Worm (Caenorhabditis elegans) whole organism, early embryonic: ENCODE data around the gene exc-13.

Source experiments
- B0310.2 ChIP-seq: sonication (generic microtip); optimal IDR thresholded peaks from 2 replicates; lab custom pipeline; 2016; ENCODE audit warnings: mild to moderate bottlenecking, missing genetic modification characterization, missing compliant biosample characterization
- F13C5.2 ChIP-seq: sonication (generic microtip); optimal IDR thresholded peaks from 2 replicates; lab custom pipeline; 2017; ENCODE audit warnings: mild to moderate bottlenecking, missing genetic modification characterization, inconsistent platforms, missing compliant biosample characterization
- aly-1 ChIP-seq: sonication (generic microtip); optimal IDR thresholded peaks from 2 replicates; lab custom pipeline; 2016; ENCODE audit warnings: missing genetic modification characterization, missing compliant biosample characterization
- ama-1 ChIP-seq: fragments of 150-350 bp; optimal IDR thresholded peaks from 2 replicates; lab custom pipeline; 2014
- ceh-13 ChIP-seq: fragments of 200-800 bp; sonication (Bioruptor generic); optimal IDR thresholded peaks from 2 replicates; lab custom pipeline; 2018; ENCODE audit warnings: mild to moderate bottlenecking, missing genetic modification characterization, missing compliant biosample characterization
- ceh-36 ChIP-seq: sonication (generic microtip); optimal IDR thresholded peaks from 2 replicates; lab custom pipeline; 2016; ENCODE audit warnings: missing genetic modification characterization, inconsistent platforms, missing compliant biosample characterization
- ets-7 ChIP-seq: sonication (generic microtip); optimal IDR thresholded peaks from 2 replicates; lab custom pipeline; 2016; ENCODE audit warnings: missing genotype, missing genetic modification characterization, missing compliant biosample characterization
- flt-1 ChIP-seq: fragments of 200-800 bp; sonication (Bioruptor generic); IDR thresholded peaks from 2 replicates; pipeline ENCODE4 v1.3.6; 2022; ENCODE audit warnings: missing genetic modification characterization, missing compliant biosample characterization
- hmbx-1 ChIP-seq: sonication (generic microtip); optimal IDR thresholded peaks from 2 replicates; lab custom pipeline; 2016; ENCODE audit warnings: mild to moderate bottlenecking, missing genetic modification characterization, missing compliant biosample characterization
- hmg-4 ChIP-seq: fragments of 200-800 bp; sonication (Bioruptor generic); optimal IDR thresholded peaks from 2 replicates; lab custom pipeline; 2018; ENCODE audit warnings: mild to moderate bottlenecking, missing genetic modification characterization, missing compliant biosample characterization
- hnd-1 ChIP-seq: sonication (generic microtip); optimal IDR thresholded peaks from 2 replicates; lab custom pipeline; 2016; ENCODE audit warnings: missing genetic modification characterization, missing compliant biosample characterization
- pes-1 ChIP-seq: fragments of 200-800 bp; sonication (Bioruptor generic); IDR thresholded peaks from 2 replicates; pipeline ENCODE4 v1.3.6; 2022; ENCODE audit warnings: missing genetic modification reagents, missing genetic modification characterization, missing compliant biosample characterization
- scrt-1 ChIP-seq: fragments of 200-800 bp; sonication (Bioruptor generic); IDR thresholded peaks from 2 replicates; pipeline ENCODE4 v1.3.6; 2022; ENCODE audit warnings: missing genetic modification characterization, missing compliant biosample characterization
- sea-1 ChIP-seq: fragments of 200-800 bp; sonication (Bioruptor generic); conservative IDR thresholded peaks from 2 replicates; pipeline ENCODE4 v1.3.6; 2022; ENCODE audit warnings: missing genetic modification characterization, missing compliant biosample characterization
- tbx-11 ChIP-seq: fragments of 200-800 bp; sonication (Bioruptor generic); IDR thresholded peaks from 2 replicates; pipeline ENCODE4 v1.3.6; 2022; ENCODE audit warnings: missing genetic modification characterization, missing compliant biosample characterization
- tbx-37 ChIP-seq: fragments of 200-800 bp; sonication (Bioruptor generic); conservative IDR thresholded peaks from 2 replicates; pipeline ENCODE4 v1.3.6; 2022; ENCODE audit warnings: missing genetic modification reagents, missing genetic modification characterization, missing compliant biosample characterization
- tra-4 ChIP-seq: sonication (generic microtip); optimal IDR thresholded peaks from 2 replicates; lab custom pipeline; 2017; ENCODE audit warnings: missing genetic modification characterization, missing compliant biosample characterization

Gene exc-13

ce11 chrV:7403501-7403900 is 38.5 kb downstream of the exc-13 start:
- TF ChIP-seq hmg-4 (GFP tag; lab: Kevin White, UChicago) (no peak), aly-1 (no peak)

DNA sequence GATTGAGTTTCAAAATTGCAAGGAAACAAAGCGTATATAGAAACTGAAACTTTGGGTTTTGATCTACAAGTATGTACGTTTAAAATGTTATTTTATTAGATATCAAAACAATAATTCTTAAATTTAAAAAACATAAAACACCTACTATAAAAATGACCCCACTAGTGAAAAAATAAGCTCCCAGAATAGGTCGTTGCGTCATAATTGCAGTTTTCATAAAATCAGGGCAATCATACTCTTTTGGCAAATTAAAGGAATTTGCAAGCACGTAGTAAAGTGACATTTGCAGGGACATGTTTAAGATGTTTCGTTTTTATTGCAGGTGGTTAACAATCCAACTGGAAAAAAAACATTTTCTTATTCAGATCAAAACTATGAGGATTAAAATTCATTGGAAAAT is 43.5 kb downstream of the exc-13 start, which contains the start of gene srt-6:
srt-6 (minus strand) TSS at position 295 of the 400 bp plus-strand sequence.
- TF ChIP-seq ceh-36 (tag; lab: Kevin White, UChicago) (no peak), hnd-1 (no peak), hmg-4 (GFP tag; lab: Kevin White, UChicago) (no peak), hmbx-1 (no peak), tra-4 (tag; lab: Kevin White, UChicago) (no peak), ama-1 (lab: Kevin White, UChicago) (no peak), B0310.2 (tag; lab: Kevin White, UChicago) (no peak), pes-1 (GFP tag; lab: Robert Waterston, UW) (no peak), scrt-1 (GFP tag; lab: Robert Waterston, UW) (no peak), ceh-13 (GFP tag; lab: Kevin White, UChicago) (no peak), aly-1 (no peak), tbx-37 (no peak), tbx-11 (GFP tag; lab: Robert Waterston, UW) (no peak), flt-1 (GFP tag; lab: Robert Waterston, UW) (no peak), F13C5.2 (no peak), sea-1 (GFP tag; lab: Robert Waterston, UW) (no peak), ets-7 (tag; lab: Kevin White, UChicago) (no peak)

ce11 chrV:7409599-7409998 is 44.5 kb downstream of the exc-13 start, which contains the start of gene R13D7.2:
Gene R13D7.2, plus strand, starts transcription at chrV:7409899.
- TF ChIP-seq ama-1 (lab: Kevin White, UChicago) (no peak), hmg-4 (GFP tag; lab: Kevin White, UChicago) (no peak), ceh-36 (tag; lab: Kevin White, UChicago) (no peak), B0310.2 (tag; lab: Kevin White, UChicago) (no peak), F13C5.2 (no peak), hnd-1 (no peak), scrt-1 (GFP tag; lab: Robert Waterston, UW) (no peak), ceh-13 (GFP tag; lab: Kevin White, UChicago) (no peak), ets-7 (tag; lab: Kevin White, UChicago) (no peak), hmbx-1 (no peak), tbx-37 (no peak), sea-1 (GFP tag; lab: Robert Waterston, UW) (no peak), aly-1 (no peak)

ce11 chrV:7411695-7412094 is 46.6 kb downstream of the exc-13 start, which contains the start of gene str-41:
Gene str-41, plus strand, starts transcription at chrV:7411995.
- TF ChIP-seq ceh-13 (GFP tag; lab: Kevin White, UChicago) (no peak), F13C5.2 (no peak), aly-1 (no peak), pes-1 (GFP tag; lab: Robert Waterston, UW) (no peak), hmg-4 (GFP tag; lab: Kevin White, UChicago) (no peak), scrt-1 (GFP tag; lab: Robert Waterston, UW) (no peak), ceh-36 (tag; lab: Kevin White, UChicago) (no peak), hnd-1 (no peak), tbx-11 (GFP tag; lab: Robert Waterston, UW) (no peak), ets-7 (tag; lab: Kevin White, UChicago) (no peak), hmbx-1 (no peak), ama-1 (lab: Kevin White, UChicago) (no peak), flt-1 (GFP tag; lab: Robert Waterston, UW) (no peak), sea-1 (GFP tag; lab: Robert Waterston, UW) (no peak), tra-4 (tag; lab: Kevin White, UChicago) (no peak), tbx-37 (no peak)

ce11 chrV:7413107-7413774 is 48.2 kb downstream of the exc-13 start, which contains the start of gene F18E3.11:
Gene F18E3.11, plus strand, starts transcription at chrV:7413482.
- TF ChIP-seq tbx-11 (GFP tag; lab: Robert Waterston, UW), result no peak
- TF ChIP-seq F13C5.2, result no peak
- no peak for TF ChIP-seq hmbx-1
- no peak for TF ChIP-seq ets-7 (tag; lab: Kevin White, UChicago)
- no peak for TF ChIP-seq tra-4 (tag; lab: Kevin White, UChicago)
- no peak for TF ChIP-seq B0310.2 (tag; lab: Kevin White, UChicago)
- TF ChIP-seq ceh-36 (tag; lab: Kevin White, UChicago), result no peak
- no peak for TF ChIP-seq ama-1 (lab: Kevin White, UChicago)
- TF ChIP-seq scrt-1 (GFP tag; lab: Robert Waterston, UW), result no peak
- no peak for TF ChIP-seq hnd-1
- TF ChIP-seq flt-1 (GFP tag; lab: Robert Waterston, UW), result no peak
- no peak for TF ChIP-seq tbx-37
- no peak for TF ChIP-seq aly-1
- TF ChIP-seq pes-1 (GFP tag; lab: Robert Waterston, UW), result no peak
- TF ChIP-seq hmg-4 (GFP tag; lab: Kevin White, UChicago), result no peak
- TF ChIP-seq sea-1 (GFP tag; lab: Robert Waterston, UW), result no peak
- no peak for TF ChIP-seq ceh-13 (GFP tag; lab: Kevin White, UChicago)

DNA sequence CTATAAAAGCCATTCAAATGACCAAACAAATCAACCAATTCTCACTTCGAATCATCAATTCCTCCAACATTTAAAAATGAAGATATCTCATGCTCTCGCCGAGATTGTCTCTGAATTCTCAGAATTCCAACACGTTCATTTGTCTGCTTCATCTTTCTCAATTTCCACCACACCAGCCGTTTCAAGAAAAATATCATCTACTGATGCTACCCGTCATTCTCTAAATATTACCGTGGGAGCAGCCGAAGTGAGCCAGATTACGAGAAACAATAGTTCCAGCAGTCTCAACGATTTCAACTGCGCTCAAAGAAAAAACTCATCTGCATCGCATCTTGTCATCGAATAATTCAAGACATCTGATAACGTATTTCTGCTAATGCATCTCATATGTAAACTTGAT is 49.9 kb downstream of the exc-13 start, which contains the start of gene F18E3.12:
F18E3.12 (plus strand) TSS at position 77 of the 400 bp plus-strand sequence.
- no peak for TF ChIP-seq tra-4 (tag; lab: Kevin White, UChicago)
- TF ChIP-seq hnd-1, result no peak
- no peak for TF ChIP-seq ceh-13 (GFP tag; lab: Kevin White, UChicago)
- TF ChIP-seq ets-7 (tag; lab: Kevin White, UChicago), result no peak
- no peak for TF ChIP-seq pes-1 (GFP tag; lab: Robert Waterston, UW)
- no peak for TF ChIP-seq aly-1
- TF ChIP-seq flt-1 (GFP tag; lab: Robert Waterston, UW), result no peak
- no peak for TF ChIP-seq ama-1 (lab: Kevin White, UChicago)
- no peak for TF ChIP-seq tbx-11 (GFP tag; lab: Robert Waterston, UW)
- no peak for TF ChIP-seq hmbx-1
- TF ChIP-seq tbx-37, result no peak
- TF ChIP-seq hmg-4 (GFP tag; lab: Kevin White, UChicago), result no peak
